Fruit fly (Drosophila melanogaster): ENCODE measurements around the gene CG17242.

- no peak for TF ChIP-seq Hand (GFP tag; optimal IDR thresholded peaks at IDR 0.05)
- no peak for TF ChIP-seq Deaf1 (tag; optimal IDR thresholded peaks at IDR 0.05)
- no peak for TF ChIP-seq CG1024 (GFP tag; IDR thresholded peaks at IDR 0.05)
- TF ChIP-seq Nf-YC (tag; optimal IDR thresholded peaks at IDR 0.05) = no peak
- TF ChIP-seq CG11085 (GFP tag; IDR thresholded peaks at IDR 0.05) = no peak
- TF ChIP-seq Dip3 (GFP tag; optimal IDR thresholded peaks at IDR 0.05) = no peak
- TF ChIP-seq Dll (GFP tag; IDR thresholded peaks at IDR 0.05; ENCODE audit: partially characterized antibody) = no peak
- no peak for TF ChIP-seq CG8478 (optimal IDR thresholded peaks at IDR 0.05)
- TF ChIP-seq vnd (GFP tag; IDR thresholded peaks at IDR 0.05; ENCODE audit: partially characterized antibody) = no peak
- TF ChIP-seq CG31224 (GFP tag; IDR thresholded peaks at IDR 0.05) = no peak
Measured at dm6 chr2L:2242783-2243182, 26.2 kb downstream of the CG17242 start.

All from whole organism, embryonic.